Fruit fly (Drosophila melanogaster): ENCODE results near the gene wkd.

Gene wkd

dm6 chr3R:11563147-11563546 lies 18.2 kb upstream of the wkd start:
- TF ChIP-seq ranshi (GFP tag; IDR thresholded peaks at IDR 0.05): 0 out of 2 replicates have a peak, but pooled peaks have one; percentile 6
- no peak for TF ChIP-seq lbe (GFP tag; optimal IDR thresholded peaks at IDR 0.05)
- no peak for TF ChIP-seq CG1024 (GFP tag; IDR thresholded peaks at IDR 0.05)
- no peak for TF ChIP-seq HLH3B (GFP tag; IDR thresholded peaks at IDR 0.05)
- no peak for TF ChIP-seq Ravus (GFP tag; IDR thresholded peaks at IDR 0.05)
- TF ChIP-seq scrt (GFP tag; optimal IDR thresholded peaks at IDR 0.05): peak; percentile 67
- TF ChIP-seq CG7357 (GFP tag; IDR thresholded peaks at IDR 0.05): no peak
- peak; percentile 12 for TF ChIP-seq cg (GFP tag; optimal IDR thresholded peaks at IDR 0.05)
- TF ChIP-seq Antp (GFP tag; optimal IDR thresholded peaks at IDR 0.05): no peak
- no peak for TF ChIP-seq ase (GFP tag; IDR thresholded peaks at IDR 0.05)
- TF ChIP-seq B-H2 (GFP tag; optimal IDR thresholded peaks at IDR 0.05): no peak
- no peak for TF ChIP-seq CG12391 (tag; optimal IDR thresholded peaks at IDR 0.05)
- no peak for TF ChIP-seq prd (optimal IDR thresholded peaks at IDR 0.05)
- TF ChIP-seq prd (GFP tag; IDR thresholded peaks at IDR 0.05): 0 out of 3 replicates have a peak, but pooled peaks have one; percentile 18
- TF ChIP-seq hbn (GFP tag; IDR thresholded peaks at IDR 0.05; ENCODE audit: partially characterized antibody): no peak
- no peak for TF ChIP-seq Neu2 (GFP tag; optimal IDR thresholded peaks at IDR 0.05; ENCODE audit: borderline replicate concordance)
- TF ChIP-seq nau (GFP tag; optimal IDR thresholded peaks at IDR 0.05): no peak
- no peak for TF ChIP-seq CG12769 (tag; optimal IDR thresholded peaks at IDR 0.05)
- no peak for TF ChIP-seq Sin3A (optimal IDR thresholded peaks at IDR 0.05)
- TF ChIP-seq bsh (GFP tag; optimal IDR thresholded peaks at IDR 0.05): peak in 1 of 2 experiments; percentile 17
- peak; percentile 41 for TF ChIP-seq Med (GFP tag)
- no peak for TF ChIP-seq HLH4C (GFP tag; IDR thresholded peaks at IDR 0.05; ENCODE audit: partially characterized antibody)
- no peak for TF ChIP-seq Optix (GFP tag; IDR thresholded peaks at IDR 0.05)
- TF ChIP-seq wdn (GFP tag; IDR thresholded peaks at IDR 0.05): 0 out of 2 replicates have a peak, but pooled peaks have one; percentile 5
- TF ChIP-seq CG13775 (GFP tag; optimal IDR thresholded peaks at IDR 0.05): no peak
- no peak for TF ChIP-seq bigmax (GFP tag; optimal IDR thresholded peaks at IDR 0.05)
- TF ChIP-seq Aef1 (GFP tag; IDR thresholded peaks at IDR 0.05): no peak
- TF ChIP-seq dm (GFP tag; optimal IDR thresholded peaks at IDR 0.05): no peak
- TF ChIP-seq Sry-β (GFP tag; optimal IDR thresholded peaks at IDR 0.05): no peak
- TF ChIP-seq Atf6 (GFP tag; IDR thresholded peaks at IDR 0.05): no peak
- no peak for TF ChIP-seq fd96Cb (tag; optimal IDR thresholded peaks at IDR 0.05)
- no peak for TF ChIP-seq ttk (GFP tag; IDR thresholded peaks at IDR 0.05)
- TF ChIP-seq Camta (GFP tag; optimal IDR thresholded peaks at IDR 0.05): no peak
- TF ChIP-seq CG7987 (GFP tag; optimal IDR thresholded peaks at IDR 0.05): no peak
- peak; percentile 6 for TF ChIP-seq odd (GFP tag; optimal IDR thresholded peaks at IDR 0.05)
- no peak for TF ChIP-seq CG32772 (GFP tag; IDR thresholded peaks at IDR 0.05)
- TF ChIP-seq Ets97D (GFP tag; optimal IDR thresholded peaks at IDR 0.05): no peak
- no peak for TF ChIP-seq CG34376 (GFP tag; optimal IDR thresholded peaks at IDR 0.05)
- TF ChIP-seq tio (GFP tag; optimal IDR thresholded peaks at IDR 0.05): no peak
- TF ChIP-seq inv (GFP tag; IDR thresholded peaks at IDR 0.05; ENCODE audit: partially characterized antibody): peak; percentile 33; the same call in 1 of the 2 replicates
- no peak for TF ChIP-seq CG16863 (GFP tag; optimal IDR thresholded peaks at IDR 0.05)
- TF ChIP-seq gcm2 (GFP tag; optimal IDR thresholded peaks at IDR 0.05): no peak
- no peak for TF ChIP-seq CG31365 (tag; optimal IDR thresholded peaks at IDR 0.05)
- TF ChIP-seq CG11504 (tag; optimal IDR thresholded peaks at IDR 0.05): no peak
- TF ChIP-seq CG4820 (GFP tag; optimal IDR thresholded peaks at IDR 0.05): no peak
- no peak for TF ChIP-seq disco-r (GFP tag; optimal IDR thresholded peaks at IDR 0.05)
- no peak for TF ChIP-seq crc (GFP tag; optimal IDR thresholded peaks at IDR 0.05)
- no peak for TF ChIP-seq CG12104 (GFP tag; optimal IDR thresholded peaks at IDR 0.05)
- TF ChIP-seq sc (optimal IDR thresholded peaks at IDR 0.05): no peak
- TF ChIP-seq sc (GFP tag; optimal IDR thresholded peaks at IDR 0.05): no peak
- no peak for TF ChIP-seq CG13296 (GFP tag; optimal IDR thresholded peaks at IDR 0.05)
- TF ChIP-seq BEAF-32 (GFP tag; optimal IDR thresholded peaks at IDR 0.05): no peak

Data from whole organism, embryonic.